Fruit fly (Drosophila melanogaster) S2 (cell line): ENCODE results near the gene Charon.

Source experiments
- CG8478 ChIP-seq: fragments of >200 bp; optimal IDR thresholded peaks from 2 replicates; lab custom pipeline; 2018
- CTCF ChIP-seq, 2 experiments: fragments of >200 bp; optimal IDR thresholded peaks; 2 replicates each; lab custom pipeline; 2018

The Charon gene

DNA sequence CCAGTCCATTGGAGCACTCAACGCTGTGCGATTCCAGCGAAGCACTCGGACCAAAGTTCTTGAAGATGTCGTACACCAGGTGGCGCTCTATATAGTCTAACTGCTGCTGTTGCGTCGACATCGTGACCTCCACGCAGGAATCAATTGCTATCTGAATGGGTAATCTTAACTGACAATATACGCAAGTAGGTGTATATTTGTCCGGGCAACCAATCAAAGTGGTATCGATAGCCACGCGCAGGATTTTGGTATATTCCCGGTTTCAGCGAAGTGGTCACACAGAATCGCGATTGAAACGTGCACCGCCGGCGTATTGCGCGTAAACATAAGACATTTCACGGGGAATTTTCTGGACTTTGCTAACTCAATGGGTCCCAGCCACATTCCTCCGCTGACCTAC lies 11.2 kb upstream of the Charon start, which contains the start of the genes CG5126 and Tgt:
Gene CG5126, minus strand, starts transcription at position 222 of the 400 bp plus-strand sequence.
Gene Tgt, plus strand, starts transcription at position 267 of the 400 bp plus-strand sequence.
- TF ChIP-seq CG8478 (no peak), CTCF (optimal IDR thresholded peaks at IDR 0.05; lab: Kevin White, UChicago) (peak; percentile 68 to 83)

dm6 chr2L:1177522-1177921 lies 4.9 kb upstream of the Charon start, which contains the start of gene CG4896:
TSS of gene CG4896 (plus strand) at chr2L:1177690.
- TF ChIP-seq CG8478 (no peak), CTCF (optimal IDR thresholded peaks at IDR 0.05; lab: Kevin White, UChicago) (no peak)

DNA sequence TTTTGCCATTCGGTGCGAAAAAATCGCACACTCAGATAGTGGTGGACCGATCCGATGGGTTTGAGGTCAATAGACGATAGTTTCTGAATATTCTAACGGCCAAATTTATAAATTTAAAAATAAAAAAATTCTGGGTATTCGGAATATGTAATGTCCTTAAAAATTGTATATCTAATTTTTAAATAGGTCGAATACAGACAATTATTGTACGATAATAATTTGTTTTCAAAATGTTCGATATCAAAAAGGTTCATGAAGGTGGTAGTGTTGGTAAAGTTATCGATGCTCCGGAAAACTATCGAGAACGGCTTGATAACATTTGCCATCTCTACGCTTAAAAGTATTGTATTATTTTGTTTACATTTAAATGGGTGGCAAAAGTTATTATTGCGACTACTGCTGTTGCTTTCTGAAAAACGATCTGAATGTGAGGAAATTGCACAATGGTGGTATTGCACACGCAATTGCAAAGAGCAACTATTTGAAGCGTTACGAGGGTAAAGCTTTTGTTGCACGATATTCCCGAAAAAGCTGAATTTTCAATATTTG lies 2.7 kb downstream of the Charon start, which contains the start of the genes CG31922 and Plap:
Gene CG31922, plus strand, starts transcription at position 315 of the 549 bp plus-strand sequence.
Gene Plap, minus strand, starts transcription at position 499 of the 549 bp plus-strand sequence.
- TF ChIP-seq CG8478 (no peak), CTCF (optimal IDR thresholded peaks at IDR 0.05; lab: Kevin White, UChicago) (no peak)

dm6 chr2L:1166326-1166725 lies 6.3 kb downstream of the Charon start, which contains the start of gene CG14341:
TSS of gene CG14341 (plus strand) at chr2L:1166506.
- no peak for TF ChIP-seq CG8478
- no peak for TF ChIP-seq CTCF (optimal IDR thresholded peaks at IDR 0.05; lab: Kevin White, UChicago)

DNA sequence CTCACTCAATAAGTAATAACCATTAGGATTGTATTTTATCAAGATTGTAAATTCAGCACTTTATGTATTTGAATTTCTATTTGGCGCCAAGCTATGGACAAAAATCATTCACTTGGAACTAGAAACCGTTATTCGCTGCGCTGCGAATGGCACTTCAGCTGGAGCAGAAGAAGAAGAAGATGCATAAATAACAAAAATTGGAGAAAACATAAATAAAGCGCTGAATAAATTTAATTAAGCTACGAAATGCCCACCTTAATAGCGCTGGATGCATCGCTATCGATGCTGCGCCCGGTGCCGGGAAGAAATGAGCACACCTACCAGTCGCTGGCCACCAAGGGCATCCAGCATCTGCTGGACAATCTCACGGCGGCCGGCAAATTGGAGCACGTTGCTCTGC lies 8.3 kb downstream of the Charon start, which contains the start of gene IntS14:
Gene IntS14, plus strand, starts transcription at position 150 of the 400 bp plus-strand sequence.
- TF ChIP-seq CTCF (optimal IDR thresholded peaks at IDR 0.05; lab: Kevin White, UChicago) (no peak), CG8478 (no peak)

DNA sequence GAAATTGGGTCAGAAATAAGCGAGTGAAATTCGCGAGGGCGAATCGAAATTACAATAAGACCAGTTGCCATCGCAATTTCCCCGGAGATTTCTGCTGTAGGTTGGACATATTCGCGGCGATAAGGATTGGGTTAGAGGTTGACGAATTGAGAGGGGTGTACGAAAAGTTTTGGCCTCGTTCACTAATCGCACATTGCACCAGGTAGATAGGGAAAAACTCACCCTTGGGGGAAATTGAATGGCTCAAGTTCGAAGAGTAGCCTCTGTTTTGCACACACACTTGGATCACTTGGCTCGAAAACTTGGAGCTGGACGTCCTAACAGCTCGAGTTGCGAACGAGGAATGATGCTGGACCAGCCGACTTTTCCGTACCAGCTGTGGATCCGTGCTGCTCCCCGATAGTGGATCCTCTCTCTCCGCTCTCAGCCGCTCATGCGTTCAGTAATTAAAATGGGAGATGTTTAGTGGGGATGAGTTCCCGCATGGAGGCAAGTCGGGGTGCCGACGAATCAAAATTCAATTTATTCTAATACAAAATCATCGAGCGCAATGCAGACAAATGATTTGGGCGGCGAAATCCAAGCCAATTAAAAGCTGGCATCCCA lies 9.0 kb downstream of the Charon start, which contains the start of gene CG5080:
Gene CG5080, minus strand, starts transcription at position 349 of the 606 bp plus-strand sequence.
- TF ChIP-seq CTCF (optimal IDR thresholded peaks at IDR 0.05; lab: Kevin White, UChicago) (no peak), CG8478 (no peak)

DNA sequence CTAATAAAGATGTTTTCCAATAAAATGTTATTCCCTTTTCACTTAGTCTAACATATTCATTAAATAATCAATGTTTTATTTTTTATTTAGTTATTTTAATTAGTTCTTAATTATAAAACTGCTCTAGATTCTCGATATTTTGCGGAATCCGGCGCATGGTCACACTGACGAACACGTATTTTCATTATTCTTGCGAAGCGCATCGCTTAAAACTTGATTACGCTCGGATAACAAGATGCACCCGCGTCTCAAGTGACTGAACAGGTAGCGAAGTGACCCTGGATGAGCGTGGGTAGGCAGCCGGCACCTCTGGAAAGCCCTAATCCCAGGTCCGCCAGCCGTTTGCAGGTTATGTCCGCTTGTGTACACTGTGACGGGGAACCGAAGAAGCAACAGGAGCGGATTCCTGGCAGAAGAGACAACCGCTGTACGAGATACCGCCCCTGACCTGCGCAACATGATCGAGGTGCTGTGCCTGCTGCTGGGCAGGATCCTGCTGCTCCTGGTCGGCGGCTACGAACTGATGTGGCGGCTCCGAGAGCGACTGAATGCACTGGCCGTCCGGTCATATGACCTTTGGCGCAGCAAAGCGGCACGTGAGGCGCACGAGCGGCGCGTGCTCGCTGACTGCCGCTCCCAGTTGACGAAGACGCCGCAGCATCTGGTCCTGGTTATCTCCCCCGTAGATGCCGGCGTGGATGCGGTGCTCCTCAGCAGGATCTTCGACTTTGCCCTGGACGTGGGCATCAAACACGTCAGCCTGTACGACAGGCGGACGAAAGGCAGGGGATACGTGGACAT lies 13.9 kb downstream of the Charon start, which contains the start of gene Tango14:
Gene Tango14, plus strand, starts transcription at position 143 of the 801 bp plus-strand sequence.
- no peak for TF ChIP-seq CTCF (optimal IDR thresholded peaks at IDR 0.05; lab: Kevin White, UChicago)
- TF ChIP-seq CG8478 = no peak

DNA sequence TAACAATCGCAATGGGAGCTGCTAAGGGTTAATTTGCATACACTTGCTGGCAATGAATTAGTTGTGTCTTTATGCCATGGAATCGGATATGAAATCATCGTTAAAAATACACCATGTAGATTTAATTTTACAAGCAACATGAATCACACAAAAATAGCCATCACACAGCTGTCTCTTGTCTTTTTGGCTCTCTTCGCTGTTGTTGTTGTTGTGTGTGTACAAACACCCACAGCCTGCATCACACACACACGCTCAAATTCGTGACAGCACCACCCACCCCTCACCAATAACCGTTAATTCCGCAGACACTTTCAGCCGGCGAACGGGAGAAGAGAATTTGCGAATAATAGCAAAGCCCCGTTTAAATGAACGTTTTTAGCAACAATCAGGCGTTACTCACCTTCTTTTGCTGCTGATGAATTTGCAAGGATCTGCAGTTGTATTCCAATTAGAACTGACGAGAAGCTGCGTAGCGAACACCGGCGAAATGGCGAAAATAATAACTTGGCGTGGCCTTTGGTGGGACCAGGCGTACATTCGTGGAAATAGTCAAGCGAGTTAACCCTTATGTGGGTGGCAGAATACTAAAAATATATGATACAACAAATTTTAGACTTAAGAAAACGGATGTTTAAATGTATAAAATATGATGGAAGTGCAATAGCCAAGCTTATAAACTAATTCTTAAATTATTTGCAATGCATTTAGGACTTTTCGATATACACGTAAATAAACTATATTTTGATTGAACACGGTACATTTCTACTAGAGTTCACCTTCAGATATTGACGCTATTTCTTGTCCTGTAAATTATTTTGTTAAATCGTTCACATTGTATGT lies 14.7 kb downstream of the Charon start, which contains the start of gene capt:
Gene capt, minus strand, starts transcription at position 584 of the 840 bp plus-strand sequence.
- TF ChIP-seq CG8478 = no peak
- no peak for TF ChIP-seq CTCF (optimal IDR thresholded peaks at IDR 0.05; lab: Kevin White, UChicago)

DNA sequence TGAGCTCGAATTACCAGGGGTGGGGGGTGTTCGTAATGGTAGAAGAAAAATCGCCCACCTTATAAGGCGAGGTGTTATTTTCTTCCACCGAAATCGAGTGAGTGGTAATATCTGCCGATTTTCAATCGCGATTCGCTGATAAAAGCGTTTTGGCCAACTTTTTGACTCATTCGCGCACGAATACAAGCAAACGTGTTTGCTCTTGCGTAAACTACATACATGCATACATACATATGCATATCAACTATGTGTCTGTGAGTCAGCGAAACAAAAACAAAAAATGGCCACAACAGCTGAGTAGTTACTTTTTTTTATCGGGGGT lies 15.3 kb downstream of the Charon start:
- TF ChIP-seq CG8478 (no peak), CTCF (optimal IDR thresholded peaks at IDR 0.05; lab: Kevin White, UChicago) (no peak)

DNA sequence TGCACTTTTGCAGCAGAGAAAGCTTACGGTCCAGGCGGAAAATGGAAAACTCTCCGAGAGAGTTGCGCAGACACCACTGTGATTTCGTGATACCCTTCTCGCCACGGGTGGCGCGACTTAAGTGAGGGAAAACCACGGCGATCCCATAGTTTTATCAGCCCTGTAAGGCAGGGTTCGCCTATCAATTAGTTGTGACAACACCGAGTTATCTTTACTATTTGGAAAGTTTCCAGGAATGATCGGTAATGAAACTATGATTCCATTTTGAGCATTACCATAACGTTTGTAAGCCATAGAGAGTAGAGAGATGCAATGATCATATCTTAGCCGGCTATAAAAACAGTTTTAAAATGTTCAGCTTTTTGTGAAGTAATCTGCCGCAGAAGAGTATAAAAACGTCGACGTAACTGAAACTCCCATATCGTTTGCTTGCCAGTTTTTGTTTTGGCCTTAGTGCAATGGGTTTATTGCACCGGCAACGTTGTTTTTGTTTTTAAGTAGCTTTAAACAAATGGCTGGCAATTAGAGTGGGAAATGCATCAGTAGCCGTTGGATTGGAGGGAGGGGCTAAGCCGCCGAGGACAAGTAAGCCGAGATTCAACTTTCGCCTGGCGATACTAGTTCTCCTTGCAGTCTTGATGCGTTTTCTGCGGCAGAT lies 15.9 kb downstream of the Charon start:
- no peak for TF ChIP-seq CTCF (optimal IDR thresholded peaks at IDR 0.05; lab: Kevin White, UChicago)
- TF ChIP-seq CG8478 = no peak

dm6 chr2L:1152693-1153092 lies 19.9 kb downstream of the Charon start:
- TF ChIP-seq CTCF (optimal IDR thresholded peaks at IDR 0.05; lab: Kevin White, UChicago) (no peak), CG8478 (no peak)

- no peak for TF ChIP-seq CTCF (optimal IDR thresholded peaks at IDR 0.05; lab: Kevin White, UChicago)
- no peak for TF ChIP-seq CG8478
Observed at dm6 chr2L:1150554-1150953, 22.1 kb downstream of the Charon start, which contains the start of the genes Tfb4 and Vps29. TSS of gene Tfb4 (minus strand) at chr2L:1150677. TSS of gene Vps29 (plus strand) at chr2L:1150766.

DNA sequence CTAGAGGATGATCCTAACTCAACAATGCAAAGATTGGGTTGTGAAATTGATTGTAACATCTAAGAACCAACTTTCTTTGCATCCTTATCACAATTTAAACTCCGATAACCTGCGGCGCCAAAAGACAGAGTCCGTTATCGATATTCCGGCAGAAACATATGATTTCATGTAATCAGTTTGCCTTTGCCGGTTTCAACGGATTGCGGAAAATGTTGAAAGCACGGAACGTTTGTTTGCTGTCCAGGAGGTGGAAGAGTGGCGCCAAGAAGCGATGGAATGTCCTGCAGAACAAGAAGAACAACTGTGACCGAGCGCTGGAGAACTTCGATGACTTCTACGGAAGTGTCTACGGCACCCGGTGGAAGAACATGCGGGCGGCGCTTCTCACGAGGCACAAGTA lies 24.9 kb downstream of the Charon start:
- TF ChIP-seq CTCF (optimal IDR thresholded peaks at IDR 0.05; lab: Kevin White, UChicago) (no peak), CG8478 (no peak)
